Fruit fly (Drosophila melanogaster): ENCODE data around the gene Ugt303A1.

The Ugt303A1 gene

DNA sequence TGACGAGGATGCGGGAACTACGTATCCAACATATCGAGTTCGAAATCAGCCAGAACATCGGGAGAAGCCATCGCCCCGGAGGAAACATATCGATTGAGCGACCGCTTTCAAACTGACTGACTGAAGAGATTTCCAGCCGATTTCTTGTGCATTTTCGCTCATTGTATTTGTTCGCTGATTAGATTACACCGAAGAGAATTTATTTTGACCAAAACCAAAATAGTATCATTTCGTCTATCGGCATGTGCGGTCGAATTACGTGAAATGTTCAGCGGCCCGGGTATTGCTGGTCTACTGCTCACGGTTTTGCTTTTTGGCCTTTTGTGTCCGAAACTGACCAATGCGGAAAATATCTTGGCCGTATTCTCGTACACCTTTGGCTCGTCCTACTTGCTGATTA lies at the start of gene Ugt303A1, which contains the start of gene Ugt304A1:
Gene Ugt303A1, plus strand, starts transcription at position 222 of the 400 bp plus-strand sequence.
Gene Ugt304A1, minus strand, starts transcription at position 101 of the 400 bp plus-strand sequence.
- TF ChIP-seq cic (GFP tag; optimal IDR thresholded peaks at IDR 0.05) (peak; percentile 18), bab1 (GFP tag; optimal IDR thresholded peaks at IDR 0.05) (no peak)

- TF ChIP-seq Crg-1 (GFP tag; optimal IDR thresholded peaks at IDR 0.05), result no peak
- TF ChIP-seq Mnt (GFP tag; optimal IDR thresholded peaks at IDR 0.05), result peak; percentile 3
- TF ChIP-seq CG5204 (GFP tag; optimal IDR thresholded peaks at IDR 0.05), result peak; percentile 39
- peak; percentile 68 for TF ChIP-seq kay (GFP tag; ENCODE audit: borderline replicate concordance)
- peak; percentile 32 for TF ChIP-seq CG33017 (tag; optimal IDR thresholded peaks at IDR 0.05)
- no peak for TF ChIP-seq pad (GFP tag; optimal IDR thresholded peaks at IDR 0.05)
- TF ChIP-seq bab1 (GFP tag; optimal IDR thresholded peaks at IDR 0.05), result no peak
- no peak for TF ChIP-seq CG12768 (GFP tag; optimal IDR thresholded peaks at IDR 0.05)
- peak; percentile 2 for TF ChIP-seq CG14711 (tag; optimal IDR thresholded peaks at IDR 0.05)
- no peak for TF ChIP-seq tj (GFP tag; optimal IDR thresholded peaks at IDR 0.05)
- TF ChIP-seq cnc (optimal IDR thresholded peaks at IDR 0.05), result no peak
- no peak for TF ChIP-seq Hr96 (GFP tag; optimal IDR thresholded peaks at IDR 0.05)
- peak; percentile 29 for TF ChIP-seq CG7045 (GFP tag; optimal IDR thresholded peaks at IDR 0.05)
- peak; percentile 27 for TF ChIP-seq CG7101 (tag; optimal IDR thresholded peaks at IDR 0.05)
- no peak for TF ChIP-seq toe (GFP tag; optimal IDR thresholded peaks at IDR 0.05)
- no peak for TF ChIP-seq CG1620 (GFP tag; optimal IDR thresholded peaks at IDR 0.05)
- TF ChIP-seq cic (GFP tag; optimal IDR thresholded peaks at IDR 0.05), result peak; percentile 68
- TF ChIP-seq CG11617 (GFP tag; optimal IDR thresholded peaks at IDR 0.05), result peak; percentile 2
- TF ChIP-seq ovo (GFP tag; optimal IDR thresholded peaks at IDR 0.05), result no peak
- no peak for TF ChIP-seq Clk (GFP tag; optimal IDR thresholded peaks at IDR 0.05)
Measured at dm6 chr3R:11126383-11126782, 48.9 kb upstream of the Ugt303A1 start.

dm6 chr3R:11128116-11128626 lies 47.2 kb upstream of the Ugt303A1 start, which contains the start of gene Ugt35C1:
TSS of gene Ugt35C1 (minus strand) at chr3R:11128328.
- TF ChIP-seq CG11617 (GFP tag; optimal IDR thresholded peaks at IDR 0.05) (no peak), CG14711 (tag; optimal IDR thresholded peaks at IDR 0.05) (peak; percentile 44), Crg-1 (GFP tag; optimal IDR thresholded peaks at IDR 0.05) (no peak), CG7045 (GFP tag; optimal IDR thresholded peaks at IDR 0.05) (no peak), CG12768 (GFP tag; optimal IDR thresholded peaks at IDR 0.05) (no peak), cnc (optimal IDR thresholded peaks at IDR 0.05) (peak; percentile 35 to 93), Clk (GFP tag; optimal IDR thresholded peaks at IDR 0.05) (no peak), CG5204 (GFP tag; optimal IDR thresholded peaks at IDR 0.05) (no peak), Mnt (GFP tag; optimal IDR thresholded peaks at IDR 0.05) (peak; percentile 12), Hr96 (GFP tag; optimal IDR thresholded peaks at IDR 0.05) (peak; percentile 11), cic (GFP tag; optimal IDR thresholded peaks at IDR 0.05) (peak; percentile 51), kay (GFP tag; ENCODE audit: borderline replicate concordance) (no peak), bab1 (GFP tag; optimal IDR thresholded peaks at IDR 0.05) (no peak), ovo (GFP tag; optimal IDR thresholded peaks at IDR 0.05) (no peak), CG33017 (tag; optimal IDR thresholded peaks at IDR 0.05) (no peak), CG7101 (tag; optimal IDR thresholded peaks at IDR 0.05) (no peak), tj (GFP tag; optimal IDR thresholded peaks at IDR 0.05) (no peak), pad (GFP tag; optimal IDR thresholded peaks at IDR 0.05) (no peak), CG1620 (GFP tag; optimal IDR thresholded peaks at IDR 0.05) (no peak), toe (GFP tag; optimal IDR thresholded peaks at IDR 0.05) (no peak)

DNA sequence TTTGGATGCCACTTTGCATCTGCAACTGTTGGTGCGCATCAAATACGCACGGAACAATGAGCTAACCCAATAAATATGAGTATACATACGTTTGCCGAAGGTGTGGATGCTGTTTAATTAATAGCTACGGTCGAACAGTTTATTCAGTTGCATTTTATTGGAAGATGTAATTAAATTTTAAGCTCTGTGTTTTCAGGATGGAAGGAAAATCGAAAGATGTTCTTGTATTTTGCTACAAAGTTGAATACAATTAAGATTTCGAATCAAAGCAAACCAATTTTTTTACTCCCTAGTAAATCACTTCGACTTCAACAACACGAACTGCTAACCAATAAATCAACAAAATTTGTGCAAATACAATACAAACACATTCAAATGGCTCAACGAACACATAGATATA lies 38.5 kb upstream of the Ugt303A1 start, which contains the start of gene mAcon2:
Gene mAcon2, plus strand, starts transcription at position 301 of the 400 bp plus-strand sequence.
- TF ChIP-seq Crg-1 (GFP tag; optimal IDR thresholded peaks at IDR 0.05) (no peak), CG5204 (GFP tag; optimal IDR thresholded peaks at IDR 0.05) (no peak)

- TF ChIP-seq cic (GFP tag; optimal IDR thresholded peaks at IDR 0.05), result no peak
Measured at dm6 chr3R:11145135-11145534, 30.2 kb upstream of the Ugt303A1 start, which contains the start of gene CheA86a. TSS of gene CheA86a (minus strand) at chr3R:11145235.

- TF ChIP-seq pad (GFP tag; optimal IDR thresholded peaks at IDR 0.05), result no peak
- no peak for TF ChIP-seq ovo (GFP tag; optimal IDR thresholded peaks at IDR 0.05)
- peak; percentile 48 for TF ChIP-seq CG14711 (tag; optimal IDR thresholded peaks at IDR 0.05)
- TF ChIP-seq CG7045 (GFP tag; optimal IDR thresholded peaks at IDR 0.05), result no peak
- TF ChIP-seq Mnt (GFP tag; optimal IDR thresholded peaks at IDR 0.05), result no peak
- TF ChIP-seq toe (GFP tag; optimal IDR thresholded peaks at IDR 0.05), result no peak
- no peak for TF ChIP-seq Hr96 (GFP tag; optimal IDR thresholded peaks at IDR 0.05)
- TF ChIP-seq CG11617 (GFP tag; optimal IDR thresholded peaks at IDR 0.05), result no peak
- TF ChIP-seq CG7101 (tag; optimal IDR thresholded peaks at IDR 0.05), result peak; percentile 13
- TF ChIP-seq CG1620 (GFP tag; optimal IDR thresholded peaks at IDR 0.05), result no peak
- peak; percentile 29 for TF ChIP-seq kay (GFP tag; ENCODE audit: borderline replicate concordance)
- TF ChIP-seq tj (GFP tag; optimal IDR thresholded peaks at IDR 0.05), result peak; percentile 29
- no peak for TF ChIP-seq CG33017 (tag; optimal IDR thresholded peaks at IDR 0.05)
- TF ChIP-seq CG12768 (GFP tag; optimal IDR thresholded peaks at IDR 0.05), result no peak
- TF ChIP-seq bab1 (GFP tag; optimal IDR thresholded peaks at IDR 0.05), result peak; percentile 62
- TF ChIP-seq cnc (optimal IDR thresholded peaks at IDR 0.05), result no peak
- no peak for TF ChIP-seq cic (GFP tag; optimal IDR thresholded peaks at IDR 0.05)
- TF ChIP-seq Clk (GFP tag; optimal IDR thresholded peaks at IDR 0.05), result no peak
- TF ChIP-seq CG5204 (GFP tag; optimal IDR thresholded peaks at IDR 0.05), result no peak
- no peak for TF ChIP-seq Crg-1 (GFP tag; optimal IDR thresholded peaks at IDR 0.05)
Measured at dm6 chr3R:11153799-11154273, 21.5 kb upstream of the Ugt303A1 start, which contains the start of gene Ugt302K1. TSS of gene Ugt302K1 (minus strand) at chr3R:11153849.
